Worm (Caenorhabditis elegans) whole organism, L3 larva: ENCODE measurements around the gene ZK1290.10.
A peak's percentile ranks its signal among the peaks of the same experiment; 100 is the strongest.

Source experiments
- ZK546.5 ChIP-seq: sonication (generic microtip); optimal IDR thresholded peaks from 2 replicates; lab custom pipeline; 2017; ENCODE audit warnings: missing biosample characterization, missing genetic modification characterization
- aly-2 ChIP-seq: fragments of 150-350 bp; optimal IDR thresholded peaks from 2 replicates; lab custom pipeline; 2014; ENCODE audit warnings: missing biosample characterization, missing genetic modification characterization
- ama-1 ChIP-seq: fragments of 150-350 bp; optimal IDR thresholded peaks from 2 replicates; lab custom pipeline; 2018
- ceh-16 ChIP-seq: sonication (generic microtip); optimal IDR thresholded peaks from 2 replicates; lab custom pipeline; 2017; ENCODE audit warnings: missing biosample characterization, missing genetic modification characterization
- ceh-82 ChIP-seq: fragments of 150-350 bp; optimal IDR thresholded peaks from 2 replicates; lab custom pipeline; 2014; ENCODE audit warnings: missing biosample characterization, missing genetic modification characterization
- ceh-9 ChIP-seq: sonication (generic microtip); optimal IDR thresholded peaks from 2 replicates; lab custom pipeline; 2018; ENCODE audit warnings: missing biosample characterization, missing genetic modification characterization
- daf-12 ChIP-seq: fragments of 150-350 bp; optimal IDR thresholded peaks from 2 replicates; lab custom pipeline; 2014; ENCODE audit warnings: missing biosample characterization, missing genetic modification reagents, missing genetic modification characterization
- egl-5 ChIP-seq: fragments of 150-350 bp; optimal IDR thresholded peaks from 2 replicates; lab custom pipeline; 2017; ENCODE audit warnings: missing biosample characterization, missing genetic modification reagents, missing genetic modification characterization, inconsistent platforms
- elt-1 ChIP-seq: fragments of 150-350 bp; optimal IDR thresholded peaks from 2 replicates; lab custom pipeline; 2014; ENCODE audit warnings: missing biosample characterization, missing genetic modification characterization
- elt-2 ChIP-seq: sonication (generic microtip); optimal IDR thresholded peaks from 2 replicates; lab custom pipeline; 2016; ENCODE audit warnings: missing genetic modification reagents, mild to moderate bottlenecking, missing genetic modification characterization, missing compliant biosample characterization
- elt-3 ChIP-seq, 3 experiments: fragments of 150-350 bp in 1 of 3; sonication (generic microtip) in 2 of 3; optimal IDR thresholded peaks; 2 replicates in 2 of 3; 4 replicates in 1 of 3; lab custom pipeline; 2014 to 2017; ENCODE audit warnings: missing biosample characterization in 3 of 3, missing genetic modification characterization in 3 of 3
- eor-1 ChIP-seq, 2 experiments: fragments of 150-350 bp; optimal IDR thresholded peaks; 2 replicates each; lab custom pipeline; 2014 to 2018; ENCODE audit warnings: missing biosample characterization in 2 of 2, missing genetic modification characterization in 2 of 2
- fkh-10 ChIP-seq: sonication (generic microtip); optimal IDR thresholded peaks from 2 replicates; lab custom pipeline; 2017; ENCODE audit warnings: missing biosample characterization, missing genetic modification reagents, missing genetic modification characterization
- fkh-2 ChIP-seq: fragments of 150-350 bp; optimal IDR thresholded peaks from 2 replicates; lab custom pipeline; 2014; ENCODE audit warnings: missing biosample characterization, missing genetic modification reagents, missing genetic modification characterization
- hmg-11 ChIP-seq: sonication (generic microtip); optimal IDR thresholded peaks from 2 replicates; lab custom pipeline; 2016; ENCODE audit warnings: missing genetic modification characterization, missing compliant biosample characterization
- lin-39 ChIP-seq: fragments of 150-350 bp; optimal IDR thresholded peaks from 2 replicates; lab custom pipeline; 2018; ENCODE audit warnings: missing biosample characterization, missing genetic modification reagents, missing genetic modification characterization
- lsy-12 ChIP-seq: sonication (generic microtip); optimal IDR thresholded peaks from 2 replicates; lab custom pipeline; 2016; ENCODE audit warnings: mild to moderate bottlenecking, missing genetic modification characterization, missing compliant biosample characterization
- mml-1 ChIP-seq: fragments of 150-350 bp; sonication (generic microtip); optimal IDR thresholded peaks from 3 replicates; lab custom pipeline; 2014; ENCODE audit warnings: missing biosample characterization, missing genetic modification characterization
- nfya-1 ChIP-seq: sonication (generic microtip); optimal IDR thresholded peaks from 2 replicates; lab custom pipeline; 2017; ENCODE audit warnings: missing genetic modification characterization, mild to moderate bottlenecking, missing compliant biosample characterization, antibody characterized with exemption, moderate library complexity; ENCODE audit not compliant: insufficient read depth
- nhr-11 ChIP-seq: fragments of 150-350 bp; optimal IDR thresholded peaks from 2 replicates; lab custom pipeline; 2014; ENCODE audit warnings: missing biosample characterization, missing genetic modification characterization
- nhr-12 ChIP-seq: fragments of 150-350 bp; optimal IDR thresholded peaks from 2 replicates; lab custom pipeline; 2014; ENCODE audit warnings: missing biosample characterization, missing genetic modification characterization
- nhr-23 ChIP-seq: fragments of 150-350 bp; optimal IDR thresholded peaks from 2 replicates; lab custom pipeline; 2014; ENCODE audit warnings: missing biosample characterization, missing genetic modification reagents, missing genetic modification characterization
- nhr-25 ChIP-seq: sonication (generic microtip); optimal IDR thresholded peaks from 2 replicates; lab custom pipeline; 2017; ENCODE audit warnings: missing biosample characterization, missing genetic modification characterization
- nhr-28 ChIP-seq: fragments of 150-350 bp; optimal IDR thresholded peaks from 2 replicates; lab custom pipeline; 2014; ENCODE audit warnings: missing biosample characterization, missing genetic modification characterization
- nhr-43 ChIP-seq: sonication (generic microtip); optimal IDR thresholded peaks from 2 replicates; lab custom pipeline; 2016; ENCODE audit warnings: mild to moderate bottlenecking, missing genetic modification characterization, missing compliant biosample characterization; ENCODE audit not compliant: poor library complexity, severe bottlenecking
- nhr-67 ChIP-seq: fragments of 150-350 bp; optimal IDR thresholded peaks from 2 replicates; lab custom pipeline; 2014; ENCODE audit warnings: missing biosample characterization, missing genetic modification characterization
- nhr-76 ChIP-seq: fragments of 150-350 bp; sonication (generic microtip); optimal IDR thresholded peaks from 5 replicates; lab custom pipeline; 2014; ENCODE audit warnings: missing biosample characterization, missing genetic modification characterization
- nhr-77 ChIP-seq: fragments of 150-350 bp; optimal IDR thresholded peaks from 2 replicates; lab custom pipeline; 2014; ENCODE audit warnings: missing biosample characterization, missing genetic modification characterization
- pha-4 ChIP-seq: fragments of 150-350 bp; optimal IDR thresholded peaks from 2 replicates; lab custom pipeline; 2014; ENCODE audit warnings: missing biosample characterization, missing genetic modification reagents, missing genetic modification characterization
- pqm-1 ChIP-seq: fragments of 150-350 bp; optimal IDR thresholded peaks from 2 replicates; lab custom pipeline; 2017; ENCODE audit warnings: missing biosample characterization, missing genetic modification characterization, inconsistent platforms
- sea-2 ChIP-seq: fragments of 150-350 bp; sonication (generic microtip); optimal IDR thresholded peaks from 4 replicates; lab custom pipeline; 2014; ENCODE audit warnings: missing biosample characterization, missing genetic modification reagents, missing genetic modification characterization
- skn-1 ChIP-seq: fragments of 150-350 bp; optimal IDR thresholded peaks from 2 replicates; lab custom pipeline; 2014; ENCODE audit warnings: missing biosample characterization, missing genetic modification characterization
- tbx-2 ChIP-seq: sonication (generic microtip); optimal IDR thresholded peaks from 2 replicates; lab custom pipeline; 2016; ENCODE audit warnings: mild to moderate bottlenecking, missing genetic modification characterization, missing compliant biosample characterization
- zag-1 ChIP-seq: fragments of 150-350 bp; optimal IDR thresholded peaks from 2 replicates; lab custom pipeline; 2014; ENCODE audit warnings: missing biosample characterization, missing genetic modification characterization
- ztf-4 ChIP-seq: fragments of 150-350 bp; optimal IDR thresholded peaks from 2 replicates; lab custom pipeline; 2014; ENCODE audit warnings: missing biosample characterization, missing genetic modification characterization

The ZK1290.10 gene

DNA sequence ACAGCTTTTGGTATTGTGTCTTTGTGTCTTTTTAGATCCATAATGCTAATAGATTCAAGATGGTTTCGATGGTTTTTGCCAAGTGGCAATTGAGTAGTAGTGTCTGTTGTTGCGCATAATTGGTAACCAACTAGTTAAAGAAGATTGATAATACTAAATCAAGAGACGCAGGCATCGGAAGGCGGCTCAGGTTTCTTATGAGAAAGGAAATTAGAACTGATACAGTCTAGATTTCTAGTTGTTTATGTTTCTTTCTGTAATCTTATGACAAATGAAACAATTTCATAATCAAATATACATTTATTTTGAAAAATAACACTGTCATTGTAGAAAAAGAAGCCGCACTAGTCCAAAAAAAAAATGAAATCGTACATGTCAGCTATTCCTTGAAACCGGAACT, at the start of gene ZK1290.10:
TSS of gene ZK1290.10 (minus strand) at position 101 of the 400 bp plus-strand sequence.
- TF ChIP-seq ztf-4 (no peak), egl-5 (no peak), pqm-1 (tag; lab: Kevin White, UChicago) (no peak), nhr-11 (tag; lab: Kevin White, UChicago) (no peak), daf-12 (tag; lab: Kevin White, UChicago) (no peak), nfya-1 (tag; lab: Kevin White, UChicago) (no peak)

DNA sequence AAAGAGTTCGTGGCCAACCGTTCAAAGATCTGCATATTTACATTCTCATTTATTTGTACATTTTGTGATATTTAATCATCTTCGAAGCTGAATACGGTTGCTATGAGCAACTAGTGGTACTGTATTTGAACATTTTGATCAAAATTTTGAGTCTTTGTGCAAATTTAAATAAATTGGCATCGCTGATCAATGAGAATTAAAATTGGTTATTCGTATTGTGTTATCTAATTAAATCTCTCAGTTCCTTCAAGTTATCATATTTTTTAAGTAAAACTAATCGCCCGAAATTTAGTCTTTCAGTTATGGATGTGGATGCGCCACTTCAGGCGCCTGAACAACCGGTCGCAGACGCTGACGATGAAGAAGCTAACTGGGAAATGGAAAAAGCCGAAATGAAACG, 45.7 kb upstream of the ZK1290.10 start, which contains the start of gene npp-21:
TSS of gene npp-21 (plus strand) at position 301 of the 400 bp plus-strand sequence.
- no peak for TF ChIP-seq nhr-25 (tag; lab: Kevin White, UChicago)
- no peak for TF ChIP-seq nhr-43 (tag; lab: Kevin White, UChicago)
- TF ChIP-seq nhr-76 (tag; lab: Kevin White, UChicago): no peak
- TF ChIP-seq ceh-16 (tag; lab: Kevin White, UChicago): no peak

DNA sequence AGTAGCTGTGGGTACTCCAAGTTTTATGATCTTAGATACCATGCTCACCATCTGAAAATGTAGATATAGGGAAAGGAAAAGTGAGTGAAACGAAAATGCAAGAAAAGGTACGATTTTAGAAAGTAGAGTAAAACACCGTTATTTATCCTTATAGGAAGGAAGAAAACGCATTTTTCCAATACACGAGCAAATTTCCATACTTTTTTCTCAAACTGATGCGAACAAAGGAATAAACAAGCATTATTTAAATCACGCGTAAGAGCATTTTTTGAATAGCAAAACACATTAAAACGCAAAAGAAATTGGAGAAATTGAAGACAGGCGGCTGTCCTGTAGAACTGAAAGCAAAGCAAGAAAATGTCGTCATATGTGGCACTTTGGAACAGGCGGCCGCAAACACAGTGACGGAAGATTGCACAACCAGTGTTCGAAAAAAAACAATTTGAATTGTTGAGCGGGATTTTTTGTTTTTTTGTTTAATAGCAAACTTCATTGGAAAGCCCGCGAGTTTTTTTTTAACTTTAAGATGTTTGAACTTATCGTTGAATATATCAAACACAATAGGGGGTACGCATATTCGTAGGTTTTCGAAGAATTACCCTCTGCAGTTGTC, 45.1 kb upstream of the ZK1290.10 start, which contains the start of gene pgam-5:
TSS of gene pgam-5 (minus strand) at position 51 of the 613 bp plus-strand sequence.
- TF ChIP-seq elt-2 (tag; lab: Kevin White, UChicago) (peak; percentile 11), tbx-2 (tag; lab: Kevin White, UChicago) (no peak)

DNA sequence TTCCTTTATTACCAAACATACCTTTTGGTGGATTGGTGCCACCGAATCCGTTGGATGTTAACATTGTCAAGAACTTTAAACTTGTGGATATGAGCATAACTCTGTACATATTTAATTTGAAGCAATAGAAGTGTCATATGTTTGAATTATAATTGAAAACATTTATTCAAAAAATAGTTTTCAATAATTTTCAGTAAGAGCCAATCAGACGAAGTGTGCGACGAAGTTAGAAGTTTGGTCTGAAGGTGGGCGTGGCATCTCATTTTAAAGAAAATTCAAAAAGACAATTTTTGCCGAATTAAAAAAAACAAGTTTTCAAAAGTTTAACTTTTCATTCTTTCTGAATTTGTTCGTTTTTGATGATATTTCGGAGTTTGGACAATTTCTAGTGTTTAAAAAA, 41.1 kb upstream of the ZK1290.10 start, which contains the start of gene syd-1:
TSS of gene syd-1 (minus strand) at position 101 of the 400 bp plus-strand sequence.
- no peak for TF ChIP-seq lin-39
- no peak for TF ChIP-seq zag-1 (tag; lab: Kevin White, UChicago)
- TF ChIP-seq nfya-1 (tag; lab: Kevin White, UChicago): no peak
- no peak for TF ChIP-seq nhr-23
- TF ChIP-seq, all 47 proteins: peak for 0

DNA sequence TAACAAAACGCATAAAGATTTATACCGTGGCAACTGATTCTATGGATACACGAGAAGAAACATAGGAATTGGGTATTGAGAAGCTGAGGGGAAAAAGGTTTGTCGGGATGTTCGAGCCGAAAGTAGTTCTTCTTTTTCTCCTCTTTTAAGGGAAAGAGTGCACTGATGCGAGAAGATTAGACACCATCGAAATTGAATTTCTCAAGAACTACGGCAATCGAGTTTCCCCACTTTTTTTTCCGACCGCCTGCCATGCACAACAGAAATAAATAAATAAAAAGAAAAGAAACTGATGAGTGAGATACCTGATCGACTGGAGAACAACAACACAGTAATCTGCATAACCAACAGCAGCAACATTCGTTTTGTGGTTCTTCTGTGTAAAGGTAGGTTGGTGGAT, 40.6 kb upstream of the ZK1290.10 start:
- peak; percentile 79 for TF ChIP-seq fkh-10
- TF ChIP-seq lsy-12 (tag; lab: Kevin White, UChicago): no peak
- TF ChIP-seq ZK546.5 (tag; lab: Kevin White, UChicago): no peak
- no peak for TF ChIP-seq nhr-67

DNA sequence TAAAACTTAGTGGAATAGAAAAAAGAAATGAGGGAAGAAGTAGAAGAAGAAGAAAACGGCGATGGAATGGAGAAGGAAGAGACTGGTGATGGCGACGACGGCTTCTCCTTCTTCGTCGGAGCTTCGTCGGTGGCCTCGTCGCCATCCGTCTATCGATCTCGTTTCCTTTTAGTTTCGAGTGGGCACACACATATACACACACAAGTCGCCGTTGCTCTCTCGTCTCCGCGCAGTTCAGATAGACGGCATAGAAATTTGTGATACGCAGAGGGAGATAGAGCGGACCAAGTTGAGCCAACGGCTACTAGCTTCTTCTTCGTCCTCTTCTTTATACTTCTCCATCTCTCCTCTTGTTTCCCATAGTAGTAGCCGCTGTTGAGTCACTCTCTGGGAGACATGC, 39.5 kb upstream of the ZK1290.10 start:
- TF ChIP-seq skn-1 (tag; lab: Kevin White, UChicago) (peak; percentile 50), tbx-2 (tag; lab: Kevin White, UChicago) (peak; percentile 20), elt-3 (tag; optimal IDR thresholded peaks at IDR 0.05; lab: Kevin White, UChicago) (no peak), hmg-11 (tag; lab: Kevin White, UChicago) (peak; percentile 35), aly-2 (tag; lab: Kevin White, UChicago) (no peak), pha-4 (tag; lab: Kevin White, UChicago) (no peak), fkh-10 (peak; percentile 38), nhr-28 (no peak), lin-39 (peak; percentile 28), sea-2 (no peak), nfya-1 (tag; lab: Kevin White, UChicago) (peak; percentile 55), eor-1 (tag; optimal IDR thresholded peaks at IDR 0.05; lab: Kevin White, UChicago) (no peak), nhr-12 (tag; lab: Kevin White, UChicago) (no peak)

DNA sequence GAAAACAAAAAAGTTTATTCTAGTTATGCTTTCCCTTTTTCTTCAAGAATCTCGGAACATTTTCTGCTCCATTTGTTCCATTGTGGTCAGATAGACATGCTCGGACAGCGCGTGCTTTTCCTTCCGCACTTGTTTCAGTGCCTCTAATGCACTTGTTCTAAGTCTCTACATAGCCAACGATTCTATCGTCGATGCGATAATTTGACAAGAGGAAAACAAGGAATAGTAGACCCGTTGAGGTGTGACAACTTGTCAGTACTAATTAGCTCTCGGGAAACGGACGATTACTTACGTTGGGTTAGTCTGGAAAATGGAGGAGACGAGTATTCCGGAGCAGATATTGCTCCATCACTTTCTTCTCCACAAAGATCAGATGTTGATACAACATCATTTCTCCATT, 34.6 kb upstream of the ZK1290.10 start:
- no peak for TF ChIP-seq ama-1
- TF ChIP-seq sea-2: no peak
- no peak for TF ChIP-seq nhr-76 (tag; lab: Kevin White, UChicago)
- TF ChIP-seq fkh-2 (tag; lab: Kevin White, UChicago): no peak
- no peak for TF ChIP-seq aly-2 (tag; lab: Kevin White, UChicago)
- TF ChIP-seq mml-1 (tag; lab: Kevin White, UChicago): no peak
- no peak for TF ChIP-seq tbx-2 (tag; lab: Kevin White, UChicago)
- TF ChIP-seq ceh-9 (tag; lab: Kevin White, UChicago): no peak
- TF ChIP-seq skn-1 (tag; lab: Kevin White, UChicago): no peak
- no peak for TF ChIP-seq nhr-23
- no peak for TF ChIP-seq nhr-77
- TF ChIP-seq elt-1 (tag; lab: Kevin White, UChicago): no peak
- no peak for TF ChIP-seq ztf-4
- TF ChIP-seq ceh-82 (tag; lab: Kevin White, UChicago): no peak
